Fruit fly (Drosophila melanogaster): ENCODE measurements around the gene CG10853.

Gene CG10853

dm6 chr3L:3905111-3905510 lies 42.6 kb upstream of the CG10853 start, which contains the start of gene ida (continued):
- TF ChIP-seq Hey (tag; optimal IDR thresholded peaks at IDR 0.05), result peak; percentile 53
- peak; percentile 47 for TF ChIP-seq gfzf (GFP tag; optimal IDR thresholded peaks at IDR 0.05)
- 0 out of 4 replicates have a peak, but pooled peaks have one; percentile 59 for TF ChIP-seq chinmo (GFP tag; IDR thresholded peaks at IDR 0.05; ENCODE audit: partially characterized antibody)
- peak; percentile 19 for TF ChIP-seq HmgD (GFP tag; optimal IDR thresholded peaks at IDR 0.05)
- TF ChIP-seq Myb (GFP tag; optimal IDR thresholded peaks at IDR 0.05), result peak; percentile 64
- TF ChIP-seq Dbx (GFP tag; IDR thresholded peaks at IDR 0.05), result no peak
- peak; percentile 11 for TF ChIP-seq CG17568 (GFP tag; optimal IDR thresholded peaks at IDR 0.05)
- no peak for TF ChIP-seq GATAe (GFP tag; conservative IDR thresholded peaks at IDR 0.05)
- peak; percentile 91 for TF ChIP-seq MBD-R2 (GFP tag; IDR thresholded peaks at IDR 0.05)
- no peak for TF ChIP-seq Eip74EF (GFP tag; optimal IDR thresholded peaks at IDR 0.05)
- peak; percentile 7 for TF ChIP-seq Lhr (GFP tag; optimal IDR thresholded peaks at IDR 0.05)
- TF ChIP-seq vvl (GFP tag; IDR thresholded peaks at IDR 0.05), result peak; percentile 40; the same call in 1 of the 2 replicates
- TF ChIP-seq CTCF (GFP tag; optimal IDR thresholded peaks at IDR 0.05), result peak; percentile 57
- peak; percentile 74 for TF ChIP-seq CG1603 (tag; optimal IDR thresholded peaks at IDR 0.05)
- TF ChIP-seq CG34376 (GFP tag; optimal IDR thresholded peaks at IDR 0.05), result peak; percentile 53
- TF ChIP-seq nom (GFP tag; optimal IDR thresholded peaks at IDR 0.05), result peak; percentile 13
- TF ChIP-seq trem (tag; optimal IDR thresholded peaks at IDR 0.05), result peak; percentile 61
- peak; percentile 2 for TF ChIP-seq B-H2 (GFP tag; optimal IDR thresholded peaks at IDR 0.05)
- TF ChIP-seq Hmx (GFP tag; optimal IDR thresholded peaks at IDR 0.05), result no peak

- TF ChIP-seq CG10431 (GFP tag; optimal IDR thresholded peaks at IDR 0.05) (no peak), CG5245 (GFP tag; optimal IDR thresholded peaks at IDR 0.05) (no peak), nerfin-2 (GFP tag; IDR thresholded peaks at IDR 0.05; ENCODE audit: partially characterized antibody) (0 out of 2 replicates have a peak, but pooled peaks have one; percentile 51), CG1603 (tag; optimal IDR thresholded peaks at IDR 0.05) (peak; percentile 55), luna (GFP tag; optimal IDR thresholded peaks at IDR 0.05) (no peak), CG12071 (GFP tag; optimal IDR thresholded peaks at IDR 0.05) (no peak), CG11085 (GFP tag; IDR thresholded peaks at IDR 0.05) (no peak), schlank (tag; optimal IDR thresholded peaks at IDR 0.05) (no peak), wek (GFP tag; optimal IDR thresholded peaks at IDR 0.05) (no peak), Six4 (GFP tag; optimal IDR thresholded peaks at IDR 0.05) (no peak), Dad (GFP tag; optimal IDR thresholded peaks at IDR 0.05) (no peak), CG7271 (tag; optimal IDR thresholded peaks at IDR 0.05) (no peak), chm (GFP tag; IDR thresholded peaks at IDR 0.05) (no peak), bigmax (GFP tag; optimal IDR thresholded peaks at IDR 0.05) (peak; percentile 90), B-H1 (GFP tag; IDR thresholded peaks at IDR 0.05) (no peak; the same call in 2 of the 3 replicates), E2f1 (GFP tag; IDR thresholded peaks at IDR 0.05) (no peak), NfI (GFP tag; optimal IDR thresholded peaks at IDR 0.05) (no peak), CG15479 (GFP tag; optimal IDR thresholded peaks at IDR 0.05) (no peak), ab (GFP tag; optimal IDR thresholded peaks at IDR 0.05) (no peak), sima (GFP tag; optimal IDR thresholded peaks at IDR 0.05) (no peak), gem (tag; optimal IDR thresholded peaks at IDR 0.05) (no peak), CG43689 (GFP tag; IDR thresholded peaks at IDR 0.05) (no peak), lov (optimal IDR thresholded peaks at IDR 0.05) (no peak), lov (GFP tag; IDR thresholded peaks at IDR 0.05) (no peak), Doc3 (GFP tag; IDR thresholded peaks at IDR 0.05; ENCODE audit: partially characterized antibody) (peak; percentile 51; the same call in 2 of the 3 replicates), CG10959 (GFP tag; IDR thresholded peaks at IDR 0.05) (no peak), Pdp1 (GFP tag; optimal IDR thresholded peaks at IDR 0.05) (peak in 1 of 2 experiments; percentile 97), Hey (tag; optimal IDR thresholded peaks at IDR 0.05) (no peak), CG12659 (GFP tag; optimal IDR thresholded peaks at IDR 0.05) (peak; percentile 29), Fer3 (tag; optimal IDR thresholded peaks at IDR 0.05) (no peak), CG9727 (GFP tag; optimal IDR thresholded peaks at IDR 0.05) (no peak)
These were observed 38.6 kb upstream of the CG10853 start for dm6 chr3L:3908838-3909810.
